Fruit fly (Drosophila melanogaster) Kc167 (cell line): ENCODE results near the gene CG31229.

Source experiments
- Myc ChIP-seq: fragments of >200 bp; optimal IDR thresholded peaks from 2 replicates; lab custom pipeline; 2017; ENCODE audit warnings: missing external identifiers
- Sin3A ChIP-seq: fragments of >200 bp; optimal IDR thresholded peaks from 2 replicates; lab custom pipeline; 2018; ENCODE audit warnings: missing external identifiers
- h ChIP-seq: fragments of >200 bp; optimal IDR thresholded peaks from 3 replicates; lab custom pipeline; 2018; ENCODE audit warnings: missing external identifiers
- insv ChIP-seq: fragments of >200 bp; optimal IDR thresholded peaks from 3 replicates; lab custom pipeline; 2018; ENCODE audit warnings: missing external identifiers
- psq ChIP-seq: fragments of >200 bp; optimal IDR thresholded peaks from 2 replicates; lab custom pipeline; 2017; ENCODE audit warnings: missing external identifiers
- ttk ChIP-seq: sonication (Bioruptor generic); optimal IDR thresholded peaks from 2 replicates; lab custom pipeline; 2017; ENCODE audit warnings: missing external identifiers

CG31229 gene

dm6 chr3R:18667659-18668248, at the start of gene CG31229:
Gene CG31229, plus strand, starts transcription at chr3R:18667852.
- TF ChIP-seq ttk (lab: Kevin White, UChicago), result no peak
- TF ChIP-seq psq (lab: Kevin White, UChicago), result no peak
- TF ChIP-seq insv, result no peak
- no peak for TF ChIP-seq h (lab: Kevin White, UChicago)
- no peak for TF ChIP-seq Myc
- TF ChIP-seq Sin3A (lab: Kevin White, UChicago), result no peak

- no peak for TF ChIP-seq ttk (lab: Kevin White, UChicago)
Observed at dm6 chr3R:18619451-18619942, 48.2 kb upstream of the CG31229 start.

- TF ChIP-seq insv (no peak), Myc (no peak), h (lab: Kevin White, UChicago) (no peak), Sin3A (lab: Kevin White, UChicago) (no peak), ttk (lab: Kevin White, UChicago) (no peak), psq (lab: Kevin White, UChicago) (no peak)
Observed at dm6 chr3R:18621230-18621629, 46.4 kb upstream of the CG31229 start, which contains the start of gene CG14304. Gene CG14304, minus strand, starts transcription at chr3R:18621327.

- TF ChIP-seq Sin3A (lab: Kevin White, UChicago) (no peak), Myc (no peak), psq (lab: Kevin White, UChicago) (no peak), ttk (lab: Kevin White, UChicago) (no peak), insv (no peak), h (lab: Kevin White, UChicago) (no peak)
Observed at dm6 chr3R:18624541-18624940, 43.1 kb upstream of the CG31229 start.

dm6 chr3R:18628311-18628811, 39.3 kb upstream of the CG31229 start:
- TF ChIP-seq h (lab: Kevin White, UChicago), result no peak
- TF ChIP-seq ttk (lab: Kevin White, UChicago), result no peak

- no peak for TF ChIP-seq h (lab: Kevin White, UChicago)
Observed at dm6 chr3R:18633099-18633498, 34.6 kb upstream of the CG31229 start.

dm6 chr3R:18639662-18640061, 28.0 kb upstream of the CG31229 start:
- TF ChIP-seq ttk (lab: Kevin White, UChicago) (no peak), Sin3A (lab: Kevin White, UChicago) (no peak), Myc (no peak), h (lab: Kevin White, UChicago) (no peak), psq (lab: Kevin White, UChicago) (no peak), insv (no peak)

dm6 chr3R:18641242-18641757, 26.4 kb upstream of the CG31229 start, which contains the start of gene CG14301:
Gene CG14301, minus strand, starts transcription at chr3R:18641457.
- TF ChIP-seq h (lab: Kevin White, UChicago), result no peak
- TF ChIP-seq Myc, result no peak
- TF ChIP-seq Sin3A (lab: Kevin White, UChicago), result no peak
- TF ChIP-seq insv, result no peak
- no peak for TF ChIP-seq ttk (lab: Kevin White, UChicago)
- TF ChIP-seq psq (lab: Kevin White, UChicago), result no peak

dm6 chr3R:18643646-18644045, 24.0 kb upstream of the CG31229 start:
- no peak for TF ChIP-seq psq (lab: Kevin White, UChicago)
- TF ChIP-seq insv, result no peak

dm6 chr3R:18658380-18658944, 9.2 kb upstream of the CG31229 start:
- TF ChIP-seq Myc, result no peak
- TF ChIP-seq insv, result no peak
- no peak for TF ChIP-seq h (lab: Kevin White, UChicago)
- TF ChIP-seq psq (lab: Kevin White, UChicago), result no peak
- TF ChIP-seq ttk (lab: Kevin White, UChicago), result no peak
- TF ChIP-seq Sin3A (lab: Kevin White, UChicago), result no peak

dm6 chr3R:18658945-18659642, 8.6 kb upstream of the CG31229 start, which contains the start of the genes CG31224 and CstF64:
Gene CG31224, minus strand, starts transcription at chr3R:18659309.
Gene CstF64, plus strand, starts transcription at chr3R:18659618.
- TF ChIP-seq h (lab: Kevin White, UChicago) (no peak), Sin3A (lab: Kevin White, UChicago) (no peak), ttk (lab: Kevin White, UChicago) (no peak), Myc (no peak), psq (lab: Kevin White, UChicago) (no peak), insv (no peak)

- TF ChIP-seq Sin3A (lab: Kevin White, UChicago) (no peak), ttk (lab: Kevin White, UChicago) (no peak), h (lab: Kevin White, UChicago) (no peak), psq (lab: Kevin White, UChicago) (no peak), insv (no peak), Myc (no peak)
Observed at dm6 chr3R:18663525-18663924, 4.1 kb upstream of the CG31229 start, which contains the start of the genes Cpsf73 and Gos28. Gene Cpsf73, minus strand, starts transcription at chr3R:18663552. Gene Gos28, plus strand, starts transcription at chr3R:18663738.
